Worm (Caenorhabditis elegans) whole organism, L4 larva: ENCODE results near the gene C18H7.7.

Experiments
- F26F4.8 ChIP-seq: fragments of 200-800 bp; sonication (Bioruptor generic); conservative IDR thresholded peaks from 2 replicates; pipeline ENCODE4 v1.3.6; 2022; ENCODE audit warnings: missing genetic modification characterization, missing compliant biosample characterization
- T26A8.4 ChIP-seq: fragments of 200-800 bp; sonication (Bioruptor generic); IDR thresholded peaks from 2 replicates; pipeline ENCODE4 v1.3.6; 2022; ENCODE audit warnings: missing genetic modification characterization, missing compliant biosample characterization
- Y5F2A.4 ChIP-seq: fragments of 200-800 bp; sonication (Bioruptor generic); optimal IDR thresholded peaks from 2 replicates; lab custom pipeline; 2018; ENCODE audit warnings: mild to moderate bottlenecking, missing genetic modification characterization, missing compliant biosample characterization
- aha-1 ChIP-seq: fragments of 150-350 bp; peaks from one replicate; lab custom pipeline; 2014; ENCODE audit warnings: missing biosample characterization, missing genetic modification characterization
- ceh-28 ChIP-seq: fragments of 150-350 bp; optimal IDR thresholded peaks from 2 replicates; lab custom pipeline; 2014; ENCODE audit warnings: missing biosample characterization, missing genetic modification reagents, missing genetic modification characterization
- ceh-32 ChIP-seq: sonication (generic microtip); optimal IDR thresholded peaks from 2 replicates; lab custom pipeline; 2016; ENCODE audit warnings: mild to moderate bottlenecking, missing genetic modification characterization, missing compliant biosample characterization; ENCODE audit not compliant: poor library complexity
- ceh-82 ChIP-seq: sonication (generic microtip); optimal IDR thresholded peaks from 2 replicates; lab custom pipeline; 2017; ENCODE audit warnings: missing biosample characterization, missing genetic modification characterization
- ces-1 ChIP-seq: fragments of 150-350 bp; sonication (generic microtip); optimal IDR thresholded peaks from 4 replicates; lab custom pipeline; 2014; ENCODE audit warnings: missing biosample characterization, missing genetic modification reagents, missing genetic modification characterization
- cey-2 ChIP-seq: sonication (generic microtip); optimal IDR thresholded peaks from 3 replicates; lab custom pipeline; 2017; ENCODE audit warnings: missing genetic modification characterization, mild to moderate bottlenecking, missing compliant biosample characterization, antibody characterized with exemption, borderline replicate concordance; ENCODE audit not compliant: insufficient read depth
- ctbp-1 ChIP-seq: fragments of 200-800 bp; sonication (Bioruptor generic); IDR thresholded peaks from 2 replicates; pipeline ENCODE4 v1.3.6; 2022; ENCODE audit warnings: missing genetic modification reagents, missing genetic modification characterization, missing compliant biosample characterization
- daf-12 ChIP-seq: fragments of 150-350 bp; optimal IDR thresholded peaks from 2 replicates; lab custom pipeline; 2014; ENCODE audit warnings: missing biosample characterization, missing genetic modification reagents, missing genetic modification characterization
- dmd-9 ChIP-seq: fragments of 200-800 bp; sonication (Bioruptor generic); IDR thresholded peaks from 2 replicates; pipeline ENCODE4 v1.3.6; 2022; ENCODE audit warnings: missing genetic modification reagents, missing genetic modification characterization, missing compliant biosample characterization
- gei-8 ChIP-seq: fragments of 200-800 bp; sonication (Bioruptor generic); optimal IDR thresholded peaks from 2 replicates; lab custom pipeline; 2018; ENCODE audit warnings: mild to moderate bottlenecking, missing genetic modification characterization, missing compliant biosample characterization
- hif-1 ChIP-seq, 2 experiments: sonication (generic microtip); optimal IDR thresholded peaks; 2 replicates each; lab custom pipeline; 2016 to 2017; ENCODE audit warnings: missing compliant biosample characterization in 2 of 2, missing genetic modification characterization in 2 of 2, missing genetic modification reagents in 2 of 2, missing genotype in 2 of 2, mild to moderate bottlenecking in 1 of 2
- hlh-11 ChIP-seq: fragments of 200-800 bp; sonication (Bioruptor generic); optimal IDR thresholded peaks from 2 replicates; lab custom pipeline; 2018; ENCODE audit warnings: mild to moderate bottlenecking, missing genetic modification characterization, missing compliant biosample characterization
- jun-1 ChIP-seq: fragments of 150-350 bp; optimal IDR thresholded peaks from 2 replicates; lab custom pipeline; 2014; ENCODE audit warnings: missing biosample characterization, missing genetic modification reagents, missing genetic modification characterization
- lin-1 ChIP-seq: fragments of 200-800 bp; sonication (Bioruptor generic); IDR thresholded peaks from 2 replicates; pipeline ENCODE4 v1.3.6; 2022; ENCODE audit warnings: missing genetic modification reagents, missing genetic modification characterization, missing compliant biosample characterization
- lin-38 ChIP-seq: fragments of 200-800 bp; sonication (Bioruptor generic); IDR thresholded peaks from 2 replicates; pipeline ENCODE4 v1.3.6; 2022; ENCODE audit warnings: missing genetic modification reagents, missing genetic modification characterization, missing compliant biosample characterization
- lir-3 ChIP-seq: sonication (generic microtip); optimal IDR thresholded peaks from 2 replicates; lab custom pipeline; 2016; ENCODE audit warnings: mild to moderate bottlenecking, missing genetic modification characterization, missing compliant biosample characterization
- mdl-1 ChIP-seq, 2 experiments: fragments of 150-350 bp in 1 of 2; sonication (generic microtip) in 1 of 2; optimal IDR thresholded peaks; 2 replicates each; lab custom pipeline; 2014 to 2017; ENCODE audit warnings: missing biosample characterization in 2 of 2, missing genetic modification characterization in 2 of 2
- mxl-2 ChIP-seq: fragments of 200-800 bp; sonication (Bioruptor generic); conservative IDR thresholded peaks from 2 replicates; pipeline ENCODE4 v1.3.6; 2022; ENCODE audit warnings: missing genetic modification reagents, missing genetic modification characterization, missing compliant biosample characterization
- mxl-3 ChIP-seq: fragments of 200-800 bp; sonication (Bioruptor generic); optimal IDR thresholded peaks from 2 replicates; lab custom pipeline; 2018; ENCODE audit warnings: mild to moderate bottlenecking, missing genetic modification characterization, missing compliant biosample characterization
- nhr-102 ChIP-seq: sonication (generic microtip); optimal IDR thresholded peaks from 2 replicates; lab custom pipeline; 2016; ENCODE audit warnings: mild to moderate bottlenecking, missing genetic modification characterization, moderate library complexity, missing compliant biosample characterization
- nhr-48 ChIP-seq: sonication (generic microtip); optimal IDR thresholded peaks from 2 replicates; lab custom pipeline; 2016; ENCODE audit warnings: mild to moderate bottlenecking, missing genetic modification characterization, missing compliant biosample characterization
- nhr-76 ChIP-seq: fragments of 150-350 bp; optimal IDR thresholded peaks from 2 replicates; lab custom pipeline; 2014; ENCODE audit warnings: missing biosample characterization, missing genetic modification characterization
- php-3 ChIP-seq: fragments of 200-800 bp; sonication (Bioruptor generic); IDR thresholded peaks from 2 replicates; pipeline ENCODE4 v1.3.6; 2022; ENCODE audit warnings: missing genetic modification reagents, missing genetic modification characterization, missing compliant biosample characterization
- pqm-1 ChIP-seq: sonication (generic microtip); optimal IDR thresholded peaks from 2 replicates; lab custom pipeline; 2017; ENCODE audit warnings: missing biosample characterization, missing genetic modification characterization
- sdz-12 ChIP-seq: fragments of 200-800 bp; sonication (Bioruptor generic); optimal IDR thresholded peaks from 2 replicates; lab custom pipeline; 2018; ENCODE audit warnings: mild to moderate bottlenecking, missing genetic modification characterization, missing compliant biosample characterization
- set-16 ChIP-seq: fragments of 200-800 bp; sonication (Bioruptor generic); IDR thresholded peaks from 2 replicates; pipeline ENCODE4 v1.3.6; 2022; ENCODE audit warnings: missing genetic modification reagents, missing genetic modification characterization, missing compliant biosample characterization
- tag-97 ChIP-seq: fragments of 200-800 bp; sonication (Bioruptor generic); IDR thresholded peaks from 2 replicates; pipeline ENCODE4 v1.3.6; 2022; ENCODE audit warnings: missing genetic modification characterization, missing compliant biosample characterization
- unc-62 ChIP-seq, 3 experiments: fragments of 150-350 bp in 1 of 3; sonication (generic microtip); optimal IDR thresholded peaks in 2 of 3; peaks in 1 of 3; 1 replicate in 1 of 3; 2 replicates in 2 of 3; lab custom pipeline; 2014 to 2017; ENCODE audit warnings: missing biosample characterization in 3 of 3, missing genetic modification characterization in 3 of 3, missing genetic modification reagents in 3 of 3, missing genotype in 1 of 3
- zfp-3 ChIP-seq: fragments of 200-800 bp; sonication (Bioruptor generic); conservative IDR thresholded peaks from 2 replicates; pipeline ENCODE4 v1.3.6; 2022; ENCODE audit warnings: missing genetic modification reagents, missing genetic modification characterization, missing compliant biosample characterization
- zip-2 ChIP-seq: fragments of 150-350 bp; optimal IDR thresholded peaks from 2 replicates; lab custom pipeline; 2014; ENCODE audit warnings: missing biosample characterization, missing genetic modification characterization

Gene C18H7.7

DNA sequence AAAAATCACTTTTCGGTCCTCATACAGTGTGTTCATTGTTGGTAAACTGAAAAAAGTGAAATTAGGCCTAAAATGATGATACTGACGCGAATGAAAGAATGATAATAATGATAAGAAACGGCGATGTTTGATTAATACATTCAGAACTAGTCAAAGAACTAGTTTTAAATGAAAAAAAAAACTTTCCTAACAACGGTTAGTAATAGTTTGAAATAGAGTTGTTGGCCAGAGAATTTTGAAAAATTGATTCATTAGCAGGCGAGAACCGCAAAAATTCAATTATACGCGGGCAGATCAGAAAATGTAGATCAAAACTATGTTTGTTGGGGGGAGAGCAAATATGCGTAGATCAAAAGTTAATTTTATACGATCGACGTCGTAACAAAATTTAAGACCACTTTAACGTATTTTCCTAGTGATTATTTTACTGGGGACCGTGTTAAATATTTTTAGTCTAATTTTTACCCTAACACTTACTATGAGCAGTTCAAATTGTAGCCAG, 25.3 kb downstream of the C18H7.7 start, which contains the start of gene F56A11.5:
Gene F56A11.5, minus strand, starts transcription at position 51 of the 502 bp plus-strand sequence.
- no peak for TF ChIP-seq ceh-32
- peak; percentile 21 for TF ChIP-seq pqm-1 (tag; lab: Kevin White, UChicago)
- TF ChIP-seq, all 104 proteins: peak for 1

DNA sequence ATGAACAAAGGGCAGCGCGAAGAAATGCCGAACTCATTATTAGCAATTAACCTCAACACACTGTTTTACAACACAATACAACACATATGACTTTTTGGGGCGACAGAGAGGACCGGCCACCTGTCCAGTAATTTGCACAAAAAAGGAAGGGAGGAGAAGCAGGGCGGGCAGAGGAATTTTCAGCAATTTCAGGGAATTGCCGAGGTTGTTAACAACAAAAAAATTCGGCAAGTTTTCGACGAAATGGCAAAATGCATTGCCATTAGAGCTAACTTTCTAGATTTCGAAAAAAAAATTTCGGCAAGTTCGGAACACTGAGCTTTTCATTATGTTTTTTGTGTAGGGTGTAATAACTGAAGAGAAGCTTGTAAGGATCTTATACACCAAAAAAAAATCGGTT, 32.2 kb downstream of the C18H7.7 start:
- TF ChIP-seq dmd-9 (GFP tag; lab: Robert Waterston, UW) (no peak), ceh-82 (tag; lab: Kevin White, UChicago) (no peak), unc-62 (GFP tag; optimal IDR thresholded peaks at IDR 0.05 in 1 of 2; lab: Kevin White, UChicago) (peak in 1 of 2 experiments; percentile 96), unc-62 (tag; optimal IDR thresholded peaks at IDR 0.05; lab: Kevin White, UChicago) (no peak), nhr-102 (tag; lab: Kevin White, UChicago) (no peak)

DNA sequence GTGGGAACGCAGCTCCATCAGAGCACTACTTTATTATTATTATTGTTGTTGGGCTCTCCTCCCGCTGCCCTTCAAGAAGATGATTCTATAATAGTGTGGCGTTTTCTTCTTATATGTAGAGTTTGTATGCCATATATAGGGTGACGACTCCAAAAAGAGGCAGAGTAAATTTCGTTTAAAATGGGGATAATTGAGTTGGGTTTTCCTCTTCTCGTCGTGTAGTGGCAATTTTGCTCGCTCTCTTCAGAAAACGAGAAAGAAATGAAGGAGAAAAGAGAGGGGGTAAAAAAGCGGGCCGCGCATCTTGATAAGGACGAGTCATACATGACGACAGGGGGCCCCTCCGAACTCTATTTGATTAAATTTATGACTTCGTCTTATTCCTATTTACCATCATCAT, 32.8 kb downstream of the C18H7.7 start:
- TF ChIP-seq daf-12 (no peak), ces-1 (GFP tag; lab: Kevin White, UChicago) (peak; percentile 72), ctbp-1 (GFP tag; lab: Robert Waterston, UW) (0 out of 2 replicates have a peak, but pooled peaks have one; percentile 23)

DNA sequence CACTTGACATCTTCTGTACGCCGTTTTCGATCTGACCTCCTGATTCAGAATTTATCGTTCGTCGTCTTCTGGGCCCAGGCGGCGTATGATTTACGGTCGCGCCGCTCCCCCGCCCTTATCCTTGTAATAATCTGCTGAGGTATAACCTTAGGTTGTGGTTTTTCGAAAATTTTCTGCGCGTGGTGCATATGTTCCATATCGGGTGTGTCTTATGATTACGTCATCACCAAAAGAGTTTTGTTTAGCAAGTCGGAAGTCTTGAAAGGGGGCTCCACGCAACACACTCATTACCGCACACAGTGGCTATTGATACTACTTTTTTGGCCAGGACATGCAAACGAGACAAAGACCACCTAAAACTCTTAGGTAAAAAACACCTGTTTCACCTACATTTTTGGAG, 35.4 kb downstream of the C18H7.7 start:
- TF ChIP-seq nhr-76 (tag; lab: Kevin White, UChicago): no peak
- peak in 1 of 2 experiments; percentile 83 for TF ChIP-seq unc-62 (GFP tag; optimal IDR thresholded peaks at IDR 0.05 in 1 of 2; lab: Kevin White, UChicago)
- no peak for TF ChIP-seq unc-62 (tag; optimal IDR thresholded peaks at IDR 0.05; lab: Kevin White, UChicago)

DNA sequence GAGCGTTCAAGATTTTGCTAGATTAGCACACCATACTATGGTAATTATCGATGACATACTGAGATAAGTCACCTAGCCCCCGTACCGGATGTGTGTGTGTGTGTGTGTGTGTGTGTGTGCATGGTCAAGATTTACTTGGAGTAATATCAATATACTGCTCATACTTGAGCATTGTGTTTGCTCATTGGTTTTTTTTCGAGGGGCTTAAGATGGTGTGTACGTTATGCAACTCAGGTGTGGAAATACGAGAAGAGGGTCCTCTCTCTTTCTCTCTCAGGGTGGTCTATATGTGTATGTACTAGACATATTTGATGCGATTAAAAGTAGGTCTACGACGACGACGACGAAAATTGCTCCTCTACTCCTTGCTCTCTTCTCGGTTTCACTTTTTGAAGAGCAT, 35.9 kb downstream of the C18H7.7 start:
- no peak for TF ChIP-seq hlh-11 (tag; lab: Kevin White, UChicago)
- TF ChIP-seq unc-62 (GFP tag; optimal IDR thresholded peaks at IDR 0.05 in 1 of 2; lab: Kevin White, UChicago): peak in 1 of 2 experiments; percentile 76
- no peak for TF ChIP-seq unc-62 (tag; optimal IDR thresholded peaks at IDR 0.05; lab: Kevin White, UChicago)
- TF ChIP-seq gei-8 (GFP tag; lab: Kevin White, UChicago): no peak
- TF ChIP-seq mxl-2 (GFP tag; lab: Robert Waterston, UW): no peak
- TF ChIP-seq aha-1 (tag; lab: Kevin White, UChicago): no peak

DNA sequence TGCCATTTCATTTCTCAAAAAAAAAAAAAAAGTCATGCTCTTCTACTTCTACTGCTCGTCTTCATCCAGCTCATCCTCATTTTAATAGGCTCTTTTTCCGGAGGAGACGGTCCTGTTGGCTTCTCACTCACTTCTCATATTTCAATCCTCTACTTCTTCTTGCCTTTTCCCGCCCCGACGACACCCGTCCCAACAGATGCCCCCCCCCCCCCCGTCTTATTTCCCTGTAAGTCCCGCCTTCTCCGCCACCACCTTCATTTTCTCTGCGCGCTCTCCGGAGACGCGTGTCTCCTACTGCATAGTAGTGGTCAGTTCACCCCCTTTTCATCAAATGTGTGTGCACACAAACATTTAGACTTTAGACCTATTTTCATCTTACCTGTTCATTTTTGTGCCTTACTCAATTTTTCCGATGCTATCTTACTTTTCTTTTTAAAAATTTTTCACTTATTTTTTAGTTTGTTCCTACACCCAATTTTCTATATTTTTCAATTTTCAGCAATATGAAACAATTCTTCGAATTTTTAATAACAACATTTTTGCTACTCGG, 37.4 kb downstream of the C18H7.7 start, which contains the start of gene efn-4:
Gene efn-4, plus strand, starts transcription at position 500 of the 550 bp plus-strand sequence.
- no peak for TF ChIP-seq tag-97
- TF ChIP-seq set-16 (GFP tag; lab: Robert Waterston, UW): peak; percentile 69
- TF ChIP-seq Y5F2A.4 (GFP tag; lab: Kevin White, UChicago): no peak
- no peak for TF ChIP-seq hif-1 (tag; optimal IDR thresholded peaks at IDR 0.05; lab: Kevin White, UChicago)
- no peak for TF ChIP-seq mxl-2 (GFP tag; lab: Robert Waterston, UW)
- TF ChIP-seq, all 104 proteins: peak for 1

DNA sequence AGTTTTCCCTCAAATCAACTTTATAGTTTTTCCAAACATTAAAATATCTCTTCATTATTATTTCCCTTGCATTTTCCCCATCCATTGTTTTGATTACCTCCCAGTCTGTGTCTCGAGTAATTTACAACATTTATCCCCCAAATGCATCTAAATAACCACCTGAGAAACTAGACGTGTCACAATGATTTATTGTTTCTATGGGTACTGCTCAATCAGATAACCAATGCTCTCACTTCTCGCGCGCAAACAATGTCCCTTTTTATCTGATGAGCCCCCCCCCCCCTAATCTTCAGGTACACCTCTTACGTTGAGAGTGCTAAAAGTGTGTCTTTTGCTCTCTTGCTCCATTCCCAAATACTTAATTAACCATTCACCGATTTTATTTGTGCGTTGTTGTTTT, 42.2 kb downstream of the C18H7.7 start:
- TF ChIP-seq unc-62 (GFP tag; optimal IDR thresholded peaks at IDR 0.05 in 1 of 2; lab: Kevin White, UChicago) (peak in 1 of 2 experiments; percentile 23), unc-62 (tag; optimal IDR thresholded peaks at IDR 0.05; lab: Kevin White, UChicago) (no peak), zip-2 (tag; lab: Kevin White, UChicago) (no peak)

DNA sequence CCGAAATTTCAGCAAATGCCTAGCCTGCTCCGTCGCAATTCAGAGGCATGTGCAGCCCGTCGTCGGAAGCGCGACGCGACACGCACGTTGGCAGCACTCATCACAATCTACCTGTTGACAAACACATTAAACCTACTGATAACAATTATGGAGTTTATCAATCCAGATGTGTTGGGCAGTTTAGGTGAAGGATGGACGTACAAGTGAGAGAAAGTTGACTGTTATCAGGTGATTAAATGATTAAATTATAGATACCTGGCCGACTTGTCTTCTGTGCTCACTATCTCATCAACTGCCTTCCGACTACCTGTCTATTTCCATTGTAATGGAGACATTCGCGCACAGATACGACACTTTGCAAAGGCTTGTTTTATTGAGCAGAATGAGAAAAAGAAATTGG, 44.3 kb downstream of the C18H7.7 start:
- no peak for TF ChIP-seq ceh-32
- no peak for TF ChIP-seq lin-38 (GFP tag; lab: Robert Waterston, UW)
- TF ChIP-seq ces-1 (GFP tag; lab: Kevin White, UChicago): no peak
- TF ChIP-seq mdl-1 (tag; optimal IDR thresholded peaks at IDR 0.05; lab: Kevin White, UChicago): no peak
- no peak for TF ChIP-seq T26A8.4 (GFP tag; lab: Robert Waterston, UW)
- TF ChIP-seq mxl-3 (GFP tag; lab: Kevin White, UChicago): peak; percentile 46
- TF ChIP-seq F26F4.8 (GFP tag; lab: Robert Waterston, UW): no peak
- TF ChIP-seq jun-1 (tag; lab: Kevin White, UChicago): no peak
- no peak; the same call in none of the 2 replicates for TF ChIP-seq php-3 (GFP tag; lab: Robert Waterston, UW)
- TF ChIP-seq zfp-3 (GFP tag; lab: Robert Waterston, UW): no peak
- TF ChIP-seq pqm-1 (tag; lab: Kevin White, UChicago): peak; percentile 59
- no peak for TF ChIP-seq ceh-82 (tag; lab: Kevin White, UChicago)
- no peak for TF ChIP-seq hif-1 (tag; optimal IDR thresholded peaks at IDR 0.05; lab: Kevin White, UChicago)
- no peak for TF ChIP-seq sdz-12 (GFP tag; lab: Kevin White, UChicago)
- TF ChIP-seq nhr-48: peak; percentile 32
- no peak for TF ChIP-seq cey-2 (tag; lab: Kevin White, UChicago)
- TF ChIP-seq ceh-28: no peak
- TF ChIP-seq lin-1 (GFP tag; lab: Robert Waterston, UW): peak; percentile 90
- TF ChIP-seq lir-3 (tag; lab: Kevin White, UChicago): no peak
- TF ChIP-seq set-16 (GFP tag; lab: Robert Waterston, UW): no peak
